Fruit fly (Drosophila melanogaster) Kc167 (cell line): ENCODE results near the gene spas.

ENCODE experiments used
- Myc ChIP-seq: fragments of >200 bp; optimal IDR thresholded peaks from 2 replicates; lab custom pipeline; 2017; ENCODE audit warnings: missing external identifiers
- Sin3A ChIP-seq: fragments of >200 bp; optimal IDR thresholded peaks from 2 replicates; lab custom pipeline; 2018; ENCODE audit warnings: missing external identifiers
- h ChIP-seq: fragments of >200 bp; optimal IDR thresholded peaks from 3 replicates; lab custom pipeline; 2018; ENCODE audit warnings: missing external identifiers
- insv ChIP-seq: fragments of >200 bp; optimal IDR thresholded peaks from 3 replicates; lab custom pipeline; 2018; ENCODE audit warnings: missing external identifiers
- psq ChIP-seq: fragments of >200 bp; optimal IDR thresholded peaks from 2 replicates; lab custom pipeline; 2017; ENCODE audit warnings: missing external identifiers
- ttk ChIP-seq: sonication (Bioruptor generic); optimal IDR thresholded peaks from 2 replicates; lab custom pipeline; 2017; ENCODE audit warnings: missing external identifiers

spas gene

DNA sequence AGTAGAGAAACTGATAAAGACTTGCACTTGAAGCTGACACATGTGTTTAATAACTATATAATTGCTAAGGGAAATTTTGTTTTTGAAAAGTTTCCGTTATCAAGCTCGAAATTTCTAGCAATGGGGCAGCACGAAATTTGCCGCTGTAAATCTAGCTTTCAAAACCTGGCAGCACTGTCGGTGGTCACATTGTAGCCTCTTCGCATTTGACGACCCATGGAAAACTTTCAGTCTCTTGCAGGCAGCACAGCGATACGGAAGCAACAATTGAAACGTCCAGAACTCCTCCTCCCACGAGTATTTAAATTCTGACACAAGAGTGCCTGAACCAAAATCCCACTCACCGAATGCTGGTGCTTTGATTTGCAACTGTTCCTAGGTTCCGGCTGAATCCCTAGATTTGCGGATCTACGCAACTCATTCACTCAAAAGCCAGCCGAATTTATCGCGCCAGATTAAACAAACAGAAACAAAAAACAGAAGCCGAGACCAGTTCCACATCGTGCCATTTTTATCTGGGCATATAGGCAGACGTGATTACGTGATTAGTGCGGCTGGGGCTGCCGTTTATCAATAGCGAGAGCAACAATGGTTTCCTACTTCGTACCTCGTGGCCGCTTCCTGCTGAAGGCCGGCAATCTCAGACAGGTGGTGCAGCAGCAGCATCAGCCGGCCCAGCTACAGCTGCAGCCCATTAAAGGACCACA lies 13.6 kb downstream of the spas start:
- TF ChIP-seq insv (lab: Kevin White, UChicago) = no peak
- no peak for TF ChIP-seq Myc (lab: Kevin White, UChicago)
- no peak for TF ChIP-seq h
- TF ChIP-seq ttk (lab: Kevin White, UChicago) = no peak
- TF ChIP-seq psq (lab: Kevin White, UChicago) = no peak
- no peak for TF ChIP-seq Sin3A (lab: Kevin White, UChicago)

DNA sequence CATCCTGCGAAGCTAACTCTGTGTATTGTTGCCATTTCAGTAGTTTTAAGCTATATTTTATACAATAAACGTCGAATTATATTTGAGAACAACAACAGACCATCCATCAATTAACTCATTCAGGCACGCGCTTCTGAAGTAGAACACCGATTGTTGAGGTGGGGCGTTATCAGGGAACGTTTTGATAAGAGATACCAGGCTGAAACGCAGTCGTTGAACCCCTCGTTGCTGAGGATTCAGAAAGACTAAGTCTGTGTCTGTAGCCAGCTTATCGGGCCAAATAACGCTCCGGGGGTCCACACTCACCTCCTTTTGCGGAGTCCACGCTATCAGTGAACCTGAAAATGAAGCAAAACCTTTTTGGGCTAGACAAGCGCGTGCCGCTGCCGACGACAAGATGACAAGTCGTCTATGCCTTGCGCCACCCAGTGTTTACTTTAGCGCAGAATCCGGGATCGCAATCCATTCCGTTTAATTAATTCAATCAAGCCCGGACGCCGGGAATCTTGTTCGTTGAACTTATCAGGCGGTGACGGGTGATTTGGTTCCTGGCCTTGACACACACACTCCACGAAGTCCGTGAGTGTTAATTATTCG lies 15.6 kb downstream of the spas start:
- TF ChIP-seq Myc (lab: Kevin White, UChicago) (no peak), h (no peak), ttk (lab: Kevin White, UChicago) (no peak), insv (lab: Kevin White, UChicago) (no peak), psq (lab: Kevin White, UChicago) (no peak), Sin3A (lab: Kevin White, UChicago) (no peak)

DNA sequence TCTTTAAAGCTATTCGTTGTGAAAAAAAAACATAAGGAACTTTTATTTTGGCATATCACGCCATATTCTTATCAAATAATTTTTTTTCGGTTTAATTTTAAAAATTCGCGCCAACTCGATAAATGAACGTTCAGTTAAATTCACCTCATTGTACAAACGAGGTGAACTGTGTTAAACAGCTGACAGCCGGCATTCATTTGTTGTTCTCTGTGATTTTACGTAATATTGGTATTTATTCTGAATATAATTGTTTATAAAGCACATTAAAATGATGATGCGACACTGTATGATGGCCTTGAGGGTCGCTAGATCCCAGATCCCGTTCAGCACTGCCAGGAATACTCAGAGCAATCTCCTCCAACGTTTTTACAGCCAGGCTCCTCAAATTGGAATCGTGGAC lies 16.2 kb downstream of the spas start, which contains the start of gene CG6000:
Gene CG6000 (plus strand): TSS at position 165 of the 400 bp plus-strand sequence.
- TF ChIP-seq Sin3A (lab: Kevin White, UChicago) (no peak), ttk (lab: Kevin White, UChicago) (no peak), h (no peak), insv (lab: Kevin White, UChicago) (no peak), Myc (lab: Kevin White, UChicago) (no peak), psq (lab: Kevin White, UChicago) (no peak)

DNA sequence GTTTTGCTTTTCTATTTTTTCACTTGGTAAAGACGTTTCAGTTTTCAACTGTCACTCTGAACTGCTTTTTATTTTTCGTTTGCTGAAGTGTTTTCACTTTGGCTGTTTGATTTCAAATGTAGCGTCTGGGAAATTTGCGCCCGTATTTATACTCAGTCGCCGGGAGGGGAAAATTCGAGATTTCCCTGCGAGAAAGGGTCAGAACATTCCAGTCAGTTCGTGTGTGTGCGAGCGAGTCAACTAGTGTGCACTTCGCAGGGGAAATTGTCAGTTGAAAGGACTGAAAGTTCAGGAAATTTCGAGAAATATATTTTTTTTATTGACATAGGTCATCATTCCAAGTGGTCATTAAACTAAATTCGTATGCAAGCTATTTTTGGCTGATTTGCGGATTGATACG lies 19.2 kb downstream of the spas start, which contains the start of gene Hsp68:
Gene Hsp68 (minus strand): TSS at position 123 of the 400 bp plus-strand sequence.
- TF ChIP-seq ttk (lab: Kevin White, UChicago) (no peak), h (no peak), insv (lab: Kevin White, UChicago) (no peak), psq (lab: Kevin White, UChicago) (no peak), Myc (lab: Kevin White, UChicago) (no peak), Sin3A (lab: Kevin White, UChicago) (no peak)

DNA sequence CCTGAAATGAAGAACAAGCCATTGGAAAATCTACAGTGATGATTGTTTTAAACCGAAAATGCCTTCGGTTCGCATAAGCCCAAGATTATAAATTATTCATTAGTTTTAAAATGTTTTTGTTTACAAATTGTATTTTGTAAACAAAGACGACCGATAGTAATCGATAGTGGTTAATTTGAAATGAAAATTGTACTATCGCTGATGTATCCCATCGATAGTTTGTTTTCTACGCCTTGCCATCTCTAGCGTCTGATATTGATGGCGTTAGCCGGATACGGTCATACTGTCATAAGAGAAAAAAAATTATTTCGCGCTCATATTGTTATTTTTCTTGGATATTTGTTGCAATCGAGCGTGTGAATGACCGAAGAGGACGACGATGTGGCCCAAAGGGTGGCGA lies 20.0 kb downstream of the spas start, which contains the start of gene SMC1:
Gene SMC1 (plus strand): TSS at position 247 of the 400 bp plus-strand sequence.
- TF ChIP-seq psq (lab: Kevin White, UChicago) (no peak), insv (lab: Kevin White, UChicago) (no peak)

DNA sequence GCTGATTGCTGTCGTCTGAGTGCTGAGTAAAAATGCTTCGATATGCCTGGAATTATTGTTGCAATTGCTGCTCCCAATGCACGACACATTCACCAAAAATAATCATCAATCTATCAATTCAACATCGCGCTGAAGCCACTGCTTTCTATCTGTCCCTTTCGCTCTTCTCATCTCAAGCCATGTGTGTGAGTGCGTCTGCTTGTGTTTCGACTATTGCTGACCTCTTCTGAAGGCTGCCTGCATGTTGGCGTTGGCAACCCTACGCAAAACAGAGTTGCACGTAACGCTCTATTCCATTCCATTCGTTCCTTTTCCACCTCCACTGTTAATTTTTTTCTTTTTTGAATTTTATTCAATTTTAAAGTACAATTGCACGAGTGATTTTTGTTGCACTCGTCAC lies 27.7 kb downstream of the spas start:
- TF ChIP-seq Sin3A (lab: Kevin White, UChicago) (no peak), insv (lab: Kevin White, UChicago) (no peak), psq (lab: Kevin White, UChicago) (no peak), Myc (lab: Kevin White, UChicago) (no peak), ttk (lab: Kevin White, UChicago) (no peak), h (no peak)

DNA sequence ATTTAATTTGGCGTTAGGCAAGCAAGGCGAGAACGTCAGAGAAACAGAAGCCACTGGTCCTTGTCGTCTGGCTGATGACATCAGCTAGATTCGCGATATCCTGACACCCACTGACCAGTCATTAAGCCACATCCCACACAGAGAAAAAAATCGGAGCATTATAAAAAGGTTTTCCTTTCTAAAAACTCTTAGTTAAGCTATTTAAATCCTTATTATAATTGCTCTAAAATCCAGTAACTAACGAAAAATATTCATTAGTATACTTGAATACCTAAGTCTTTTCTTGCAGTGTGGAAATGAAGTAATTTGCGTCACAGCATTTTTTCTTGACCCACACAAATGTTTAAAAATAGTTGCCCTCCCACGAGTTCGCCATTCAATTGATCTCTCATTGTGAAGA lies 30.8 kb downstream of the spas start:
- TF ChIP-seq Myc (lab: Kevin White, UChicago) (no peak), insv (lab: Kevin White, UChicago) (no peak), ttk (lab: Kevin White, UChicago) (no peak)

DNA sequence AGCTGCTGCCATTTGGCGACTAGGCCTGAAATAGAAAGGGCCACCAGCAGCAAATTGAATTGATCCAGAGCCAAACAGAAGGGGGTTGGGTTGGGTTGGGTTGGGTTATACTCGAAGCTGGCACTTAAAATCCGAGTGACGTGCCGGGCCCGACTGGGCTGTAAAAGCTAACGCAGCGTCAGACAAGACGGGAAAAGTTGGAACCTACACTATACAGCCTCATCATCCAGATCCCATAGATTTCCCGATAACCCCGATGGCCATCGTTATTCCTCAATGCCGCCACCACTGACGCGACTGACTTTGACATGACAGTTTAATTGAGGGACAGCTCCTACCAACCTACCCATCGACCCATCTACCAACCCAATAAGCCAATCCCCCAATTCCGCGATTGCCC lies 31.9 kb downstream of the spas start:
- TF ChIP-seq Myc (lab: Kevin White, UChicago) (no peak), ttk (lab: Kevin White, UChicago) (no peak), h (no peak)

DNA sequence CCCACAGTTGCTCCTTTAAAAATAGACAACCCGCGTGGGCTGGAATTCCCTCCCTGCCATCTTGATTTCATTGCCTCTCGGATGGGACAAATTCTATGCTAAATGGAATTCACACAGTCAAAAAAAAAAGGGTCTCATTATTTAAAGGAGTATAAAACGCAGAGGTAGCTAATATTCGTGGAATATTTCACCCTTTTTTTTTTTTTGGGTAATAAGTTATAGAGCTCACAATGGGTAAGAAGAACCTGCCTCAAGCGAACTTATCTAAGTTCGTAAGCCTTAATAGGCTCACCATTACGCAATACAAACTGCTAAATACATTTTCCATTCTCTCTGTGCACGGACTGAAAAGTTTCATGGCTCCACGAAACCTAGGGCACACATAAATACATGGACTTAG lies 35.7 kb downstream of the spas start:
- TF ChIP-seq Sin3A (lab: Kevin White, UChicago) (no peak), ttk (lab: Kevin White, UChicago) (no peak), psq (lab: Kevin White, UChicago) (no peak), insv (lab: Kevin White, UChicago) (no peak), Myc (lab: Kevin White, UChicago) (no peak), h (no peak)

DNA sequence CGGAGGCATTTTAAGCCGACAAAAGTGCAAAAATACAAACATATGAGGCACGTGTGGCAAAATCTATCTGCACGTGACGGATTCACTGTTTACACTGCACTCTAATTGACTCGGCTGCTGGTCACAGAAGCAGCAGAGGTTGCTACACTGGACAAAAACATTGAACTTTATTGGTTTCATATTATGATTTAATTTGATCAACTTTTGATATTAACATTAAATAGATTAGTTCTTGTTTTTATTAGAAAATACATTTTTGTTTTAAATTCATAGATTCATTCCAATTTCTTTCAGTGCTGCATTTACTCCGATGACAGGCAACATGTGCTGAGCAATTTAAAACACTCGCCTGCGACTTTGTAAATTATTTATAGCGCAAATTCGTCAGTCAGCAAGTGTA lies 41.1 kb downstream of the spas start:
- TF ChIP-seq ttk (lab: Kevin White, UChicago) (no peak), insv (lab: Kevin White, UChicago) (no peak), Myc (lab: Kevin White, UChicago) (no peak), h (no peak), Sin3A (lab: Kevin White, UChicago) (no peak), psq (lab: Kevin White, UChicago) (no peak)

DNA sequence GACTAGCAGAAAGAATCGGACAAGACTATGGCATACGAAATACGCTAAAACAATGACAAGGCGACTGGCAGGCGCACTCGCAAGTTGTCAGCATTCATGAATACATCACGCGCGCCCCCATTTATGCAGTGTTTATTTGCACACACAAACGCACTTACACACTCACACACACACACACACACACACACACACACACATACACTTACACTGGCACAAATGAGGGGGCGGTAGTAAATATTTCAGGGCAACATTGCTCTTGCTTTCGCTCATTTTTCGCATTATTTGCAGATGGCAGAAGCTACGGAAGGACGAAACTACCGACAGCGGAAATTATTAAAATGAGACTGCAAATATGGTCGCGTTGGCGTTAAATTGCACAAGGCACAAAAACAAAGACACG lies 41.6 kb downstream of the spas start:
- TF ChIP-seq ttk (lab: Kevin White, UChicago) (no peak), psq (lab: Kevin White, UChicago) (no peak), insv (lab: Kevin White, UChicago) (no peak), h (no peak), Sin3A (lab: Kevin White, UChicago) (no peak), Myc (lab: Kevin White, UChicago) (no peak)

DNA sequence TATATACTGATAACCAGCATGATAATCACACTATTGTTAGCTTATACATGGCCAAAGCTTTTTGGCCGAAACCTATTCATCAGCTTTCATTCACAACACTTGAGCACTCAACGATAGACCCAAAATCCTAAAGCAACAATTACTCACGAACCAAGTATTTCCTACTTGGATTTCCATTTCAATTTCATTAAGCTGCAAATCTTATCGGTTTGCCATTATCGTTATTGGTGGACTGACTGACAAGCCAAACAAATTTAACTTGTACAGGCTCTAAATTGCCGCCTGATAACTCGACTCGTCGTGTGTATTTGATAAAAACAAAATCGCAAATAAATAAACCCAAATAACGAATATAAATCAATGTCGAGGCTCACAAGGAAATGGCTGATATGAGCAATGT lies 47.0 kb downstream of the spas start:
- TF ChIP-seq psq (lab: Kevin White, UChicago) (no peak), ttk (lab: Kevin White, UChicago) (no peak), Myc (lab: Kevin White, UChicago) (no peak), Sin3A (lab: Kevin White, UChicago) (no peak), h (no peak), insv (lab: Kevin White, UChicago) (no peak)
